Worm (Caenorhabditis elegans) whole organism, early embryonic: Measurements from ENCODE around the gene grl-25.

ENCODE experiments used
- B0310.2 ChIP-seq: sonication (generic microtip); optimal IDR thresholded peaks from 2 replicates; lab custom pipeline; 2016; ENCODE audit warnings: mild to moderate bottlenecking, missing genetic modification characterization, missing compliant biosample characterization
- F13C5.2 ChIP-seq: sonication (generic microtip); optimal IDR thresholded peaks from 2 replicates; lab custom pipeline; 2017; ENCODE audit warnings: mild to moderate bottlenecking, missing genetic modification characterization, inconsistent platforms, missing compliant biosample characterization
- aly-1 ChIP-seq: sonication (generic microtip); optimal IDR thresholded peaks from 2 replicates; lab custom pipeline; 2016; ENCODE audit warnings: missing genetic modification characterization, missing compliant biosample characterization
- ama-1 ChIP-seq: fragments of 150-350 bp; optimal IDR thresholded peaks from 2 replicates; lab custom pipeline; 2014
- ceh-13 ChIP-seq: fragments of 200-800 bp; sonication (Bioruptor generic); optimal IDR thresholded peaks from 2 replicates; lab custom pipeline; 2018; ENCODE audit warnings: mild to moderate bottlenecking, missing genetic modification characterization, missing compliant biosample characterization
- ceh-36 ChIP-seq: sonication (generic microtip); optimal IDR thresholded peaks from 2 replicates; lab custom pipeline; 2016; ENCODE audit warnings: missing genetic modification characterization, inconsistent platforms, missing compliant biosample characterization
- ets-7 ChIP-seq: sonication (generic microtip); optimal IDR thresholded peaks from 2 replicates; lab custom pipeline; 2016; ENCODE audit warnings: missing genotype, missing genetic modification characterization, missing compliant biosample characterization
- flt-1 ChIP-seq: fragments of 200-800 bp; sonication (Bioruptor generic); IDR thresholded peaks from 2 replicates; pipeline ENCODE4 v1.3.6; 2022; ENCODE audit warnings: missing genetic modification characterization, missing compliant biosample characterization
- hmbx-1 ChIP-seq: sonication (generic microtip); optimal IDR thresholded peaks from 2 replicates; lab custom pipeline; 2016; ENCODE audit warnings: mild to moderate bottlenecking, missing genetic modification characterization, missing compliant biosample characterization
- hmg-4 ChIP-seq: fragments of 200-800 bp; sonication (Bioruptor generic); optimal IDR thresholded peaks from 2 replicates; lab custom pipeline; 2018; ENCODE audit warnings: mild to moderate bottlenecking, missing genetic modification characterization, missing compliant biosample characterization
- hnd-1 ChIP-seq: sonication (generic microtip); optimal IDR thresholded peaks from 2 replicates; lab custom pipeline; 2016; ENCODE audit warnings: missing genetic modification characterization, missing compliant biosample characterization
- pes-1 ChIP-seq: fragments of 200-800 bp; sonication (Bioruptor generic); IDR thresholded peaks from 2 replicates; pipeline ENCODE4 v1.3.6; 2022; ENCODE audit warnings: missing genetic modification reagents, missing genetic modification characterization, missing compliant biosample characterization
- scrt-1 ChIP-seq: fragments of 200-800 bp; sonication (Bioruptor generic); IDR thresholded peaks from 2 replicates; pipeline ENCODE4 v1.3.6; 2022; ENCODE audit warnings: missing genetic modification characterization, missing compliant biosample characterization
- sea-1 ChIP-seq: fragments of 200-800 bp; sonication (Bioruptor generic); conservative IDR thresholded peaks from 2 replicates; pipeline ENCODE4 v1.3.6; 2022; ENCODE audit warnings: missing genetic modification characterization, missing compliant biosample characterization
- tbx-11 ChIP-seq: fragments of 200-800 bp; sonication (Bioruptor generic); IDR thresholded peaks from 2 replicates; pipeline ENCODE4 v1.3.6; 2022; ENCODE audit warnings: missing genetic modification characterization, missing compliant biosample characterization
- tbx-37 ChIP-seq: fragments of 200-800 bp; sonication (Bioruptor generic); conservative IDR thresholded peaks from 2 replicates; pipeline ENCODE4 v1.3.6; 2022; ENCODE audit warnings: missing genetic modification reagents, missing genetic modification characterization, missing compliant biosample characterization
- tra-4 ChIP-seq: sonication (generic microtip); optimal IDR thresholded peaks from 2 replicates; lab custom pipeline; 2017; ENCODE audit warnings: missing genetic modification characterization, missing compliant biosample characterization

grl-25 gene

ce11 chrIII:8973163-8973562 lies 11.1 kb downstream of the grl-25 start:
- TF ChIP-seq scrt-1 (GFP tag; lab: Robert Waterston, UW) (no peak), ama-1 (lab: Kevin White, UChicago) (no peak), aly-1 (tag; lab: Kevin White, UChicago) (no peak), tbx-37 (no peak), ets-7 (tag; lab: Kevin White, UChicago) (no peak), tra-4 (no peak), ceh-13 (GFP tag; lab: Kevin White, UChicago) (no peak), F13C5.2 (tag; lab: Kevin White, UChicago) (no peak), hnd-1 (no peak), hmg-4 (GFP tag; lab: Kevin White, UChicago) (no peak), sea-1 (GFP tag; lab: Robert Waterston, UW) (no peak), B0310.2 (no peak), hmbx-1 (tag; lab: Kevin White, UChicago) (no peak), flt-1 (GFP tag; lab: Robert Waterston, UW) (no peak)

- TF ChIP-seq aly-1 (tag; lab: Kevin White, UChicago) (no peak), ceh-13 (GFP tag; lab: Kevin White, UChicago) (no peak), tbx-37 (no peak), ama-1 (lab: Kevin White, UChicago) (no peak)
Measured at ce11 chrIII:8973826-8974225, 11.7 kb downstream of the grl-25 start, which contains the start of gene R08D7.5. Gene R08D7.5 (plus strand): TSS chrIII:8974126.

ce11 chrIII:8974835-8975234 lies 12.7 kb downstream of the grl-25 start:
- TF ChIP-seq ama-1 (lab: Kevin White, UChicago) (no peak), hmbx-1 (tag; lab: Kevin White, UChicago) (no peak), hnd-1 (no peak), hmg-4 (GFP tag; lab: Kevin White, UChicago) (no peak), ceh-36 (no peak), ceh-13 (GFP tag; lab: Kevin White, UChicago) (no peak), ets-7 (tag; lab: Kevin White, UChicago) (no peak), aly-1 (tag; lab: Kevin White, UChicago) (no peak), flt-1 (GFP tag; lab: Robert Waterston, UW) (no peak), scrt-1 (GFP tag; lab: Robert Waterston, UW) (no peak), B0310.2 (no peak), pes-1 (GFP tag; lab: Robert Waterston, UW) (no peak), sea-1 (GFP tag; lab: Robert Waterston, UW) (no peak), tbx-37 (no peak)

DNA sequence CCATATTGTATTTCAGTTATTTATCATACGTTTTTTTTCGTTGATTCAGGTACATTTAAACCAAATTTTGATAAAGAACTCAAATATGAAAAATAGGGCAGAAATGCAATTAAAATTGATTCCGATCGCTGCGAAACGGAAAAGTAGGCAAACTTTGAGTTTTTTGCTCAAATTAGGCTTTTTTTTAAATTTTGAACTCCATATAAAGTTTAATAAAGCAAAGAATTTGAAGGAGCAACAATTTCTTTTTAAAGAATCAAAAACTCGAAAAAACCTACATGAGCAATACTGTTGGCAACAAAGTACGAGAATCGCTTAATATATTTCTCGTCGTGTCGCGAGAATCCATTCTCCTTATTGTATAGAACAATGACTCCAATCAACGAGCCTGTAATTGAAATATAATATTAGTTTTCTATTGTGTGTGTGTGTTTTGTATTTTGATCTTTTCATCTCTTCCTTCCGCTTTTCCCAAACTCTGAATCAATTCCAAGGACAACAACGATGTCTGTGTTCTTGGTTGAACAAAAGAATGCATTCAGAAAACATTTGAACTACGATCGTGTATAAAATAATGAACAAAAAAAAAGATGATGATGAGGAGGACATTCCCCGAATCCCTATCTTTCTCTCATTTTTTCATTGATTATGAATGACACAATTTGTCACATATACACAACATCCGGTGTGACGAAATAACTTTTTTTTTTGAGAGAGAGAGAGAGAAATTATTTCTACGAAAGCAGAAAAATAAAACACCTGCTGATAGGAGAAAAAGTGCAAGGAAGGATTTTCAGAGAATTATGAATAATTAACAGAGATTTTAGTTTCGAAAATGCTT lies 16.6 kb downstream of the grl-25 start:
- TF ChIP-seq tbx-11 (GFP tag; lab: Robert Waterston, UW) (no peak), B0310.2 (no peak), scrt-1 (GFP tag; lab: Robert Waterston, UW) (no peak), tra-4 (no peak), ceh-13 (GFP tag; lab: Kevin White, UChicago) (no peak), ceh-36 (no peak), pes-1 (GFP tag; lab: Robert Waterston, UW) (no peak), sea-1 (GFP tag; lab: Robert Waterston, UW) (no peak), flt-1 (GFP tag; lab: Robert Waterston, UW) (no peak), hmg-4 (GFP tag; lab: Kevin White, UChicago) (no peak), F13C5.2 (tag; lab: Kevin White, UChicago) (no peak)

DNA sequence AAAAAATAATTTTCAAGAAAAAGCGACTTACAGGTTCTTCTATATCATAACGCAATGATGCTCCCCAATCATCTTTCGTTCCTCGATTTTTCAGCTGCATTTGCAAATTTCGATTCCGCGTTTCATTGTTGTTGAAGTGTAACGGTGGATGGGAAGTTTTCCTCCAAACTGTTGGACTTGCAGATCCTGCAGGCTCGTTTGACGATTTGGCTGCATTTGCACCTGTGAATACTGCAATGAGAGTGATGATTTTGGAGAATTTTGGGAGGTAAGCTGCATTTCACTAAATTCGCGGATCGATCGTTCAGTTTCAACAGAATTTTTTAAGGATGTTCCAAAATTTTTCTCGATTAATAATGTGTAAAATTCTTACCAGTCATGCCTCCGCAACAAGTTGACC lies 18.8 kb downstream of the grl-25 start:
- TF ChIP-seq hmg-4 (GFP tag; lab: Kevin White, UChicago) = no peak
- TF ChIP-seq ets-7 (tag; lab: Kevin White, UChicago) = no peak
- no peak for TF ChIP-seq F13C5.2 (tag; lab: Kevin White, UChicago)
- no peak for TF ChIP-seq B0310.2
- no peak for TF ChIP-seq ceh-36
- no peak for TF ChIP-seq pes-1 (GFP tag; lab: Robert Waterston, UW)
- no peak for TF ChIP-seq tra-4
- TF ChIP-seq flt-1 (GFP tag; lab: Robert Waterston, UW) = no peak
- TF ChIP-seq tbx-37 = no peak
- no peak for TF ChIP-seq tbx-11 (GFP tag; lab: Robert Waterston, UW)
- TF ChIP-seq ama-1 (lab: Kevin White, UChicago) = no peak
- no peak for TF ChIP-seq aly-1 (tag; lab: Kevin White, UChicago)
- TF ChIP-seq sea-1 (GFP tag; lab: Robert Waterston, UW) = no peak
- TF ChIP-seq hmbx-1 (tag; lab: Kevin White, UChicago) = no peak
- TF ChIP-seq scrt-1 (GFP tag; lab: Robert Waterston, UW) = no peak
- TF ChIP-seq hnd-1 = no peak
- TF ChIP-seq ceh-13 (GFP tag; lab: Kevin White, UChicago) = no peak

DNA sequence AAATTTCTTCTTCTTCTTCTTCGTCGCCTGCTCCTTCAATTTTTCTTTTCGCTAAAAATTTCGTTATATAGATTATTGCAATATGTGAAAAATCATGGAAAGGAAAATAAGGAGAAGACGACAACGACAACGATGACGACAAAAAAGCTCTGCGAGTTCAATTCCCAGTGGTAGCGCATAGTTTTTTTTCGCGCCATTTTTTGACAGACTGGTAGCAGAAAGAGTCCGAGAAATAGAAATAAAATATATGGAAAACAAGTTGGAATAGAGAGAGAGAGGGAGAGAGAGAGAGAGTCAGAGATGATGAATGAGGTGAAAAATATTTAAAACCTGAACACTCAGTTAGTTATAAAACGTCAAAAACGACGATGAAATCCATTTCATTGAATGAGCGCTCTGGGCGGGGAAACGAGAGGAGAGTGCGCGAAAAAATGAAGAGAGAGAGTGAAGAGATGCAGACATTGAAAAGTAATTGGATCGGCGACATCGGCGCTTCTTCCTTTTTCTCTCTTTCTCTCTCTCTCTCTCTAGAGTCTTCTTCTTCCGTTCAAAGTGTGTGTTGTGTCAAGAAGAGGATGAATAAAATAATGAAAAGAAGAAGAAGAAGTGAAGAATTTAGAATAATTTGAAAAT lies 19.9 kb downstream of the grl-25 start, which contains the start of gene pde-2:
TSS of gene pde-2 (minus strand) at position 51 of the 633 bp plus-strand sequence.
- no peak for TF ChIP-seq ets-7 (tag; lab: Kevin White, UChicago)
- no peak for TF ChIP-seq hnd-1
- TF ChIP-seq tbx-37 = no peak
- no peak for TF ChIP-seq flt-1 (GFP tag; lab: Robert Waterston, UW)
- TF ChIP-seq hmg-4 (GFP tag; lab: Kevin White, UChicago) = no peak
- no peak for TF ChIP-seq sea-1 (GFP tag; lab: Robert Waterston, UW)
- TF ChIP-seq hmbx-1 (tag; lab: Kevin White, UChicago) = no peak
- no peak for TF ChIP-seq ama-1 (lab: Kevin White, UChicago)
- no peak for TF ChIP-seq ceh-36
- TF ChIP-seq ceh-13 (GFP tag; lab: Kevin White, UChicago) = no peak
- no peak for TF ChIP-seq aly-1 (tag; lab: Kevin White, UChicago)
- no peak for TF ChIP-seq tra-4
- no peak for TF ChIP-seq scrt-1 (GFP tag; lab: Robert Waterston, UW)
- TF ChIP-seq F13C5.2 (tag; lab: Kevin White, UChicago) = no peak
- no peak for TF ChIP-seq B0310.2
- TF ChIP-seq tbx-11 (GFP tag; lab: Robert Waterston, UW) = no peak
- TF ChIP-seq pes-1 (GFP tag; lab: Robert Waterston, UW) = no peak
